Fruit fly (Drosophila melanogaster) whole organism, embryonic: ENCODE measurements around the gene Vps2.

Experiments used
- CG15479 ChIP-seq: fragments of 200-800 bp; sonication (Bioruptor generic); optimal IDR thresholded peaks from 3 replicates; lab custom pipeline; 2019; ENCODE audit warnings: missing biosample characterization, mild to moderate bottlenecking, missing genetic modification characterization, moderate library complexity
- CG17186 ChIP-seq: fragments of 200-800 bp; sonication (Bioruptor generic); optimal IDR thresholded peaks from 3 replicates; lab custom pipeline; 2017; ENCODE audit warnings: missing biosample characterization, missing genetic modification reagents, missing genetic modification characterization
- CG18599 ChIP-seq: fragments of 200-800 bp; sonication (Bioruptor generic); optimal IDR thresholded peaks from 3 replicates; lab custom pipeline; 2017; ENCODE audit warnings: missing biosample characterization, missing genetic modification characterization, mild to moderate bottlenecking, moderate library complexity, missing genetic modification reagents
- CG18764 ChIP-seq: fragments of 200-800 bp; sonication (Bioruptor generic); optimal IDR thresholded peaks from 3 replicates; lab custom pipeline; 2016; ENCODE audit warnings: missing biosample characterization, missing genetic modification characterization
- CG2116 ChIP-seq: fragments of 200-800 bp; sonication (Bioruptor generic); optimal IDR thresholded peaks from 3 replicates; lab custom pipeline; 2018; ENCODE audit warnings: missing biosample characterization, mild to moderate bottlenecking, missing genetic modification characterization
- CG30403 ChIP-seq: fragments of 200-800 bp; sonication (Bioruptor generic); optimal IDR thresholded peaks from 3 replicates; lab custom pipeline; 2016; ENCODE audit warnings: missing biosample characterization, missing genetic modification characterization
- CG31441 ChIP-seq: fragments of 200-800 bp; sonication (Bioruptor generic); IDR thresholded peaks from 2 replicates; pipeline ENCODE4 v1.3.6; 2022; ENCODE audit warnings: missing biosample characterization, missing genetic modification characterization
- CG34376 ChIP-seq: fragments of 200-800 bp; sonication (Bioruptor generic); optimal IDR thresholded peaks from 2 replicates; lab custom pipeline; 2018; ENCODE audit warnings: missing biosample characterization, mild to moderate bottlenecking, missing genetic modification characterization
- CG7271 ChIP-seq: fragments of 200-800 bp; sonication (Bioruptor generic); optimal IDR thresholded peaks from 2 replicates; lab custom pipeline; 2018; ENCODE audit warnings: missing biosample characterization, mild to moderate bottlenecking, missing genetic modification characterization, moderate library complexity
- CG8924 ChIP-seq: fragments of 200-800 bp; optimal IDR thresholded peaks from 3 replicates; lab custom pipeline; 2019; ENCODE audit warnings: missing biosample characterization, mild to moderate bottlenecking, missing genetic modification characterization, moderate library complexity
- CG9437 ChIP-seq: fragments of 200-800 bp; sonication (Bioruptor generic); optimal IDR thresholded peaks from 2 replicates; lab custom pipeline; 2018; ENCODE audit warnings: missing biosample characterization, mild to moderate bottlenecking, missing genetic modification characterization
- CG9727 ChIP-seq: fragments of 200-800 bp; sonication (Bioruptor generic); optimal IDR thresholded peaks from 3 replicates; lab custom pipeline; 2017; ENCODE audit warnings: missing biosample characterization, mild to moderate bottlenecking, missing genetic modification characterization
- CG9797 ChIP-seq: fragments of 200-800 bp; sonication (Bioruptor generic); optimal IDR thresholded peaks from 3 replicates; lab custom pipeline; 2018; ENCODE audit warnings: missing biosample characterization, mild to moderate bottlenecking, missing genetic modification characterization
- Dp ChIP-seq: fragments of 200-800 bp; sonication (Bioruptor generic); optimal IDR thresholded peaks from 2 replicates; lab custom pipeline; 2018; ENCODE audit warnings: missing biosample characterization, mild to moderate bottlenecking, missing genetic modification characterization, moderate library complexity
- ERR ChIP-seq: fragments of 200-800 bp; sonication (Bioruptor generic); optimal IDR thresholded peaks from 2 replicates; lab custom pipeline; 2016; ENCODE audit warnings: missing biosample characterization, missing genetic modification characterization
- Ets65A ChIP-seq: fragments of 200-800 bp; sonication (Bioruptor generic); peaks from one replicate; lab custom pipeline; 2016; ENCODE audit warnings: missing biosample characterization, missing genetic modification characterization
- H2.0 ChIP-seq: fragments of 200-800 bp; sonication (Bioruptor generic); IDR thresholded peaks from 2 replicates; pipeline ENCODE4 v1.3.6; 2022; ENCODE audit warnings: missing biosample characterization, missing genetic modification characterization
- Hr39 ChIP-seq: fragments of >200 bp; optimal IDR thresholded peaks from 2 replicates; lab custom pipeline; 2017
- Lim3 ChIP-seq: fragments of 200-800 bp; sonication (Bioruptor generic); IDR thresholded peaks from 2 replicates; pipeline ENCODE4 v1.3.6; 2022; ENCODE audit warnings: missing biosample characterization, missing genetic modification characterization
- Lpt ChIP-seq: fragments of >200 bp; optimal IDR thresholded peaks from 2 replicates; lab custom pipeline; 2018; ENCODE audit warnings: missing biosample characterization, missing genetic modification characterization
- MBD-R2 ChIP-seq: fragments of 200-800 bp; sonication (Bioruptor generic); IDR thresholded peaks from 2 replicates; pipeline ENCODE4 v1.3.6; 2022; ENCODE audit warnings: missing biosample characterization, missing genetic modification characterization
- MTF-1 ChIP-seq: fragments of 200-800 bp; sonication (Bioruptor generic); optimal IDR thresholded peaks from 2 replicates; lab custom pipeline; 2018; ENCODE audit warnings: missing biosample characterization, mild to moderate bottlenecking, missing genetic modification characterization, borderline replicate concordance
- NC2α ChIP-seq: fragments of 200-800 bp; sonication (Bioruptor generic); optimal IDR thresholded peaks from 2 replicates; lab custom pipeline; 2016; ENCODE audit warnings: missing biosample characterization, missing genetic modification characterization
- Oaz ChIP-seq: fragments of 200-800 bp; sonication (Bioruptor generic); IDR thresholded peaks from 2 replicates; pipeline ENCODE4 v1.3.6; 2022; ENCODE audit warnings: missing biosample characterization, missing genetic modification characterization
- Rfx ChIP-seq: fragments of 200-800 bp; sonication (Bioruptor generic); IDR thresholded peaks from 2 replicates; pipeline ENCODE4 v1.3.6; 2022; ENCODE audit warnings: missing biosample characterization, missing genetic modification characterization
- Ssrp ChIP-seq: fragments of 200-800 bp; sonication (Bioruptor generic); optimal IDR thresholded peaks from 2 replicates; lab custom pipeline; 2018; ENCODE audit warnings: missing biosample characterization, mild to moderate bottlenecking, missing genetic modification characterization, moderate library complexity
- Tbp ChIP-seq: fragments of >200 bp; optimal IDR thresholded peaks from 2 replicates; lab custom pipeline; 2018; ENCODE audit warnings: missing biosample characterization, missing genetic modification characterization
- ara ChIP-seq: fragments of 200-800 bp; sonication (Bioruptor generic); IDR thresholded peaks from 2 replicates; pipeline ENCODE4 v1.3.6; 2022; ENCODE audit warnings: missing biosample characterization, missing genetic modification characterization
- bcd ChIP-seq: fragments of 200-800 bp; sonication (Bioruptor generic); optimal IDR thresholded peaks from 2 replicates; lab custom pipeline; 2017; ENCODE audit warnings: missing biosample characterization, mild to moderate bottlenecking, missing genetic modification characterization
- dpn ChIP-seq, 2 experiments: fragments of 200-800 bp; sonication (Bioruptor generic); optimal IDR thresholded peaks; 3 replicates each; lab custom pipeline; 2016; ENCODE audit warnings: missing biosample characterization in 2 of 2, missing genetic modification characterization in 2 of 2
- dysf ChIP-seq: fragments of 200-800 bp; sonication (Bioruptor generic); IDR thresholded peaks from 3 replicates; pipeline ENCODE4 v1.3.6; 2022; ENCODE audit warnings: missing biosample characterization, missing genetic modification characterization
- grn ChIP-seq: fragments of 200-800 bp; sonication (Bioruptor generic); optimal IDR thresholded peaks from 3 replicates; lab custom pipeline; 2017; ENCODE audit warnings: missing biosample characterization, missing genetic modification characterization
- h ChIP-seq: fragments of >200 bp; optimal IDR thresholded peaks from 2 replicates; lab custom pipeline; 2017
- ind ChIP-seq: fragments of 200-800 bp; sonication (Bioruptor generic); optimal IDR thresholded peaks from 3 replicates; lab custom pipeline; 2016; ENCODE audit warnings: missing biosample characterization, missing genetic modification characterization
- insv ChIP-seq, 2 experiments: fragments of 200-800 bp; sonication (Bioruptor generic); optimal IDR thresholded peaks; 3 replicates each; lab custom pipeline; 2016 to 2018; ENCODE audit warnings: missing biosample characterization in 2 of 2, missing genetic modification characterization in 2 of 2
- kay ChIP-seq: fragments of 200-800 bp; sonication (Bioruptor generic); optimal IDR thresholded peaks from 2 replicates; lab custom pipeline; 2016; ENCODE audit warnings: missing biosample characterization, missing genetic modification characterization
- ken ChIP-seq: fragments of 200-800 bp; sonication (Bioruptor generic); IDR thresholded peaks from 3 replicates; pipeline ENCODE4 v1.3.6; 2022; ENCODE audit warnings: missing biosample characterization, missing genetic modification characterization
- kni ChIP-seq: fragments of 200-800 bp; sonication (Bioruptor generic); optimal IDR thresholded peaks from 3 replicates; lab custom pipeline; 2017; ENCODE audit warnings: mild to moderate bottlenecking, missing biosample characterization, missing genetic modification reagents, missing genetic modification characterization
- mam ChIP-seq: fragments of 200-800 bp; sonication (Bioruptor generic); optimal IDR thresholded peaks from 3 replicates; lab custom pipeline; 2016; ENCODE audit warnings: missing biosample characterization, missing genetic modification characterization
- nau ChIP-seq: fragments of 200-800 bp; sonication (Bioruptor generic); optimal IDR thresholded peaks from 3 replicates; lab custom pipeline; 2017; ENCODE audit warnings: missing biosample characterization, mild to moderate bottlenecking, missing genetic modification characterization, missing genetic modification reagents
- nmo ChIP-seq: fragments of 200-800 bp; sonication (Bioruptor generic); optimal IDR thresholded peaks from 2 replicates; lab custom pipeline; 2018; ENCODE audit warnings: missing biosample characterization, mild to moderate bottlenecking, missing genetic modification characterization, moderate library complexity
- org-1 ChIP-seq: fragments of 200-800 bp; sonication (Bioruptor generic); optimal IDR thresholded peaks from 2 replicates; lab custom pipeline; 2017; ENCODE audit warnings: missing biosample characterization, missing genetic modification characterization
- pnt ChIP-seq: fragments of 200-800 bp; sonication (Bioruptor generic); optimal IDR thresholded peaks from 3 replicates; lab custom pipeline; 2016; ENCODE audit warnings: missing biosample characterization, missing genetic modification characterization
- psq ChIP-seq: fragments of 200-800 bp; sonication (Bioruptor generic); optimal IDR thresholded peaks from 2 replicates; lab custom pipeline; 2017; ENCODE audit warnings: missing biosample characterization, missing genetic modification characterization
- pum ChIP-seq: fragments of 200-800 bp; sonication (Bioruptor generic); optimal IDR thresholded peaks from 2 replicates; lab custom pipeline; 2016; ENCODE audit warnings: missing biosample characterization, missing genetic modification characterization
- sc ChIP-seq, 3 experiments: fragments of >200 bp in 2 of 3; fragments of 200-800 bp in 1 of 3; sonication (Bioruptor generic) in 1 of 3; optimal IDR thresholded peaks; 2 replicates in 2 of 3; 3 replicates in 1 of 3; lab custom pipeline; 2017; ENCODE audit warnings: mild to moderate bottlenecking in 1 of 3, missing biosample characterization in 1 of 3, missing genetic modification characterization in 1 of 3, missing genetic modification reagents in 1 of 3
- tup ChIP-seq: fragments of 200-800 bp; sonication (Bioruptor generic); optimal IDR thresholded peaks from 2 replicates; lab custom pipeline; 2016; ENCODE audit warnings: missing biosample characterization, mild to moderate bottlenecking, missing genetic modification characterization, moderate library complexity
- tx ChIP-seq: fragments of 200-800 bp; sonication (Bioruptor generic); optimal IDR thresholded peaks from 2 replicates; lab custom pipeline; 2016; ENCODE audit warnings: missing biosample characterization, missing genetic modification characterization
- unc-4 ChIP-seq: fragments of 200-800 bp; sonication (Bioruptor generic); IDR thresholded peaks from 2 replicates; pipeline ENCODE4 v1.3.6; 2022; ENCODE audit warnings: missing biosample characterization, missing genetic modification characterization; ENCODE audit not compliant: partially characterized antibody
- vfl ChIP-seq: fragments of 200-800 bp; sonication (Bioruptor generic); optimal IDR thresholded peaks from 2 replicates; lab custom pipeline; 2016; ENCODE audit warnings: missing biosample characterization, missing genetic modification characterization

Vps2 gene

dm6 chr3R:26042131-26042885 is 10.3 kb upstream of the Vps2 start (continued):
- TF ChIP-seq CG9797 (GFP tag; lab: Kevin White, UChicago) = peak; percentile 36
- TF ChIP-seq nmo = peak; percentile 96
- peak; percentile 98 for TF ChIP-seq H2.0 (GFP tag; lab: Robert Waterston, UW)
- peak; percentile 8 for TF ChIP-seq Dp (GFP tag; lab: Kevin White, UChicago)
- peak; percentile 97 for TF ChIP-seq mam (GFP tag; lab: Kevin White, UChicago)
- no peak for TF ChIP-seq Tbp
- peak; percentile 69 for TF ChIP-seq CG34376 (GFP tag; lab: Kevin White, UChicago)
- peak; percentile 96 for TF ChIP-seq NC2α (GFP tag; lab: Kevin White, UChicago)
- TF ChIP-seq pnt (GFP tag; lab: Kevin White, UChicago) = peak; percentile 96
- TF ChIP-seq dpn (GFP tag; optimal IDR thresholded peaks at IDR 0.05; lab: Kevin White, UChicago) = peak; percentile 98
- TF ChIP-seq pum (GFP tag; lab: Kevin White, UChicago) = peak; percentile 96
- TF ChIP-seq Ets65A (GFP tag; lab: Kevin White, UChicago) = peak; percentile 100
- no peak for TF ChIP-seq Lpt (GFP tag; lab: Kevin White, UChicago)
- peak; percentile 96 for TF ChIP-seq Ssrp (tag; lab: Kevin White, UChicago)
- TF ChIP-seq unc-4 (GFP tag; lab: Robert Waterston, UW) = no peak
- peak; percentile 89 for TF ChIP-seq CG9437
- peak; percentile 97 for TF ChIP-seq ken (GFP tag; lab: Robert Waterston, UW)
- peak; percentile 96 for TF ChIP-seq org-1 (GFP tag; lab: Kevin White, UChicago)
- peak; percentile 97 for TF ChIP-seq CG30403 (GFP tag; lab: Kevin White, UChicago)
- TF ChIP-seq ara = peak; percentile 98
- TF ChIP-seq ind (GFP tag; lab: Kevin White, UChicago) = peak; percentile 98
- TF ChIP-seq nau (GFP tag; lab: Kevin White, UChicago) = no peak
- peak; percentile 93 for TF ChIP-seq Oaz
- TF ChIP-seq Lim3 = peak; percentile 87
- TF ChIP-seq MBD-R2 (GFP tag; lab: Robert Waterston, UW) = peak; percentile 94
- peak; percentile 94 for TF ChIP-seq vfl
- TF ChIP-seq insv (GFP tag; optimal IDR thresholded peaks at IDR 0.05; lab: Kevin White, UChicago) = peak; percentile 59 to 64
- peak; percentile 96 for TF ChIP-seq CG18764 (GFP tag; lab: Kevin White, UChicago)
- no peak for TF ChIP-seq Hr39
- TF ChIP-seq psq = peak; percentile 80
- TF ChIP-seq bcd (GFP tag; lab: Kevin White, UChicago) = peak; percentile 96
- TF ChIP-seq CG31441 (GFP tag; lab: Robert Waterston, UW) = peak; percentile 92
- peak; percentile 97 for TF ChIP-seq tx (GFP tag; lab: Kevin White, UChicago)
- TF ChIP-seq kay = peak; percentile 90
- peak; percentile 97 for TF ChIP-seq CG18599 (GFP tag; lab: Kevin White, UChicago)
- peak; percentile 94 for TF ChIP-seq CG8924 (tag; lab: Kevin White, UChicago)
- TF ChIP-seq MTF-1 (GFP tag; lab: Kevin White, UChicago) = peak; percentile 87
- TF ChIP-seq CG15479 (GFP tag; lab: Kevin White, UChicago) = peak; percentile 78
- TF ChIP-seq ERR (GFP tag; lab: Kevin White, UChicago) = peak; percentile 92
- no peak for TF ChIP-seq h (lab: Kevin White, UChicago)
- TF ChIP-seq CG2116 (GFP tag; lab: Kevin White, UChicago) = peak; percentile 92
- TF ChIP-seq grn (GFP tag; lab: Kevin White, UChicago) = peak; percentile 71
- peak; percentile 97 for TF ChIP-seq CG9727 (GFP tag; lab: Kevin White, UChicago)
- peak; percentile 89 for TF ChIP-seq kni (GFP tag; lab: Kevin White, UChicago)
- TF ChIP-seq Rfx = peak; percentile 98
- TF ChIP-seq CG7271 (tag; lab: Kevin White, UChicago) = peak; percentile 69
- TF ChIP-seq tup (GFP tag; lab: Kevin White, UChicago) = peak; percentile 94
- peak; percentile 99 for TF ChIP-seq dysf (GFP tag; lab: Robert Waterston, UW)
- no peak for TF ChIP-seq sc (optimal IDR thresholded peaks at IDR 0.05; lab: Kevin White, UChicago)
- TF ChIP-seq sc (GFP tag; optimal IDR thresholded peaks at IDR 0.05; lab: Kevin White, UChicago) = peak; percentile 94
- peak; percentile 90 for TF ChIP-seq CG17186 (GFP tag; lab: Kevin White, UChicago)
